Worm (Caenorhabditis elegans) whole organism, young adult: Measurements from ENCODE around the gene Y41C4A.11.

Experiments used
- B0019.2 ChIP-seq: fragments of 200-800 bp; sonication (Bioruptor generic); conservative IDR thresholded peaks from 2 replicates; pipeline ENCODE4 v1.3.6; 2022; ENCODE audit warnings: missing genetic modification reagents, missing genetic modification characterization, missing compliant biosample characterization
- C06A6.2 ChIP-seq: fragments of 200-800 bp; sonication (Bioruptor generic); conservative IDR thresholded peaks from 2 replicates; pipeline ENCODE4 v1.3.6; 2022; ENCODE audit warnings: missing genetic modification characterization, missing compliant biosample characterization
- D2030.7 ChIP-seq: fragments of 200-800 bp; sonication (Bioruptor generic); IDR thresholded peaks from 2 replicates; pipeline ENCODE4 v1.3.6; 2022; ENCODE audit warnings: missing genetic modification reagents, missing genetic modification characterization, missing compliant biosample characterization
- F23B12.7 ChIP-seq: sonication (generic microtip); optimal IDR thresholded peaks from 2 replicates; lab custom pipeline; 2017; ENCODE audit warnings: missing genetic modification characterization, mild to moderate bottlenecking, missing compliant biosample characterization, antibody characterized with exemption, moderate library complexity; ENCODE audit not compliant: insufficient read depth
- F49E8.2 ChIP-seq: sonication (generic microtip); optimal IDR thresholded peaks from 3 replicates; lab custom pipeline; 2017; ENCODE audit warnings: missing genetic modification characterization, mild to moderate bottlenecking, missing compliant biosample characterization, antibody characterized with exemption, moderate library complexity; ENCODE audit not compliant: insufficient read depth
- F57A8.1 ChIP-seq: fragments of 200-800 bp; sonication (Bioruptor generic); optimal IDR thresholded peaks from 2 replicates; lab custom pipeline; 2018; ENCODE audit warnings: mild to moderate bottlenecking, missing genetic modification characterization, moderate library complexity, missing compliant biosample characterization
- Y53F4B.3 ChIP-seq: fragments of 200-800 bp; sonication (Bioruptor generic); IDR thresholded peaks from 2 replicates; pipeline ENCODE4 v1.3.6; 2022; ENCODE audit warnings: missing genetic modification reagents, missing genetic modification characterization, missing compliant biosample characterization
- Y53G8AR.9 ChIP-seq: fragments of 200-800 bp; sonication (Bioruptor generic); conservative IDR thresholded peaks from 2 replicates; pipeline ENCODE4 v1.3.6; 2022; ENCODE audit warnings: missing genetic modification reagents, missing genetic modification characterization, missing compliant biosample characterization
- Y67H2A.10 ChIP-seq: fragments of 200-800 bp; sonication (Bioruptor generic); conservative IDR thresholded peaks from 2 replicates; pipeline ENCODE4 v1.3.6; 2022; ENCODE audit warnings: missing genetic modification reagents, missing genetic modification characterization, missing compliant biosample characterization
- Y79H2A.3 ChIP-seq: fragments of 200-800 bp; sonication (Bioruptor generic); conservative IDR thresholded peaks from 2 replicates; pipeline ENCODE4 v1.3.6; 2022; ENCODE audit warnings: missing genetic modification reagents, missing genetic modification characterization, missing compliant biosample characterization
- ZK185.1 ChIP-seq: sonication (generic microtip); optimal IDR thresholded peaks from 2 replicates; lab custom pipeline; 2016; ENCODE audit warnings: mild to moderate bottlenecking, missing genetic modification characterization, missing compliant biosample characterization; ENCODE audit not compliant: poor library complexity, severe bottlenecking
- ama-1 ChIP-seq, 3 experiments: fragments of 150-350 bp in 1 of 3; sonication (generic microtip) in 2 of 3; optimal IDR thresholded peaks; 2 replicates each; lab custom pipeline; 2014 to 2018; ENCODE audit warnings: missing biosample characterization in 2 of 3, missing genetic modification characterization in 2 of 3, missing genetic modification reagents in 2 of 3
- cebp-1 ChIP-seq, 2 experiments: fragments of 200-800 bp in 1 of 2; sonication (Bioruptor generic) in 1 of 2; sonication (generic microtip) in 1 of 2; IDR thresholded peaks in 1 of 2; optimal IDR thresholded peaks in 1 of 2; 2 replicates each; pipeline versions ENCODE4 v1.3.6 to Lab custom; 2017 to 2022; ENCODE audit warnings: missing compliant biosample characterization in 2 of 2, missing genetic modification characterization in 2 of 2, mild to moderate bottlenecking in 1 of 2, missing genetic modification reagents in 1 of 2, moderate library complexity in 1 of 2
- ceh-27 ChIP-seq: fragments of 200-800 bp; sonication (Bioruptor generic); optimal IDR thresholded peaks from 2 replicates; lab custom pipeline; 2018; ENCODE audit warnings: mild to moderate bottlenecking, missing genetic modification characterization, moderate library complexity, missing compliant biosample characterization
- ceh-58 ChIP-seq: fragments of 200-800 bp; sonication (Bioruptor generic); IDR thresholded peaks from 2 replicates; pipeline ENCODE4 v1.3.6; 2022; ENCODE audit warnings: missing genetic modification characterization, missing compliant biosample characterization
- ceh-91 ChIP-seq: fragments of 200-800 bp; sonication (Bioruptor generic); IDR thresholded peaks from 2 replicates; pipeline ENCODE4 v1.3.6; 2022; ENCODE audit warnings: missing genetic modification reagents, missing genetic modification characterization, missing compliant biosample characterization
- efl-1 ChIP-seq: fragments of 150-350 bp; optimal IDR thresholded peaks from 2 replicates; lab custom pipeline; 2014; ENCODE audit warnings: missing biosample characterization, missing genetic modification reagents, missing genetic modification characterization
- ekl-4 ChIP-seq: fragments of 200-800 bp; sonication (Bioruptor generic); IDR thresholded peaks from 2 replicates; pipeline ENCODE4 v1.3.6; 2022; ENCODE audit warnings: missing genetic modification reagents, missing genetic modification characterization, missing compliant biosample characterization
- gei-17 ChIP-seq: fragments of 200-800 bp; sonication (Bioruptor generic); optimal IDR thresholded peaks from 2 replicates; lab custom pipeline; 2018; ENCODE audit warnings: mild to moderate bottlenecking, missing genetic modification characterization, missing compliant biosample characterization
- him-1 ChIP-seq: sonication (generic microtip); optimal IDR thresholded peaks from 2 replicates; lab custom pipeline; 2016; ENCODE audit warnings: missing genotype, missing genetic modification reagents, missing genetic modification characterization, missing compliant biosample characterization
- hmg-1.2 ChIP-seq: fragments of 200-800 bp; sonication (Bioruptor generic); IDR thresholded peaks from 2 replicates; pipeline ENCODE4 v1.3.6; 2022; ENCODE audit warnings: missing genetic modification reagents, missing genetic modification characterization, missing compliant biosample characterization
- lin-35 ChIP-seq, 3 experiments: fragments of 150-350 bp in 2 of 3; sonication (generic microtip) in 1 of 3; optimal IDR thresholded peaks; 2 replicates each; lab custom pipeline; 2014 to 2018; ENCODE audit warnings: missing biosample characterization in 3 of 3, missing genetic modification characterization in 3 of 3, missing genetic modification reagents in 3 of 3
- lin-54 ChIP-seq: fragments of 200-800 bp; sonication (Bioruptor generic); optimal IDR thresholded peaks from 2 replicates; lab custom pipeline; 2018; ENCODE audit warnings: mild to moderate bottlenecking, missing genetic modification characterization, missing compliant biosample characterization
- lsl-1 ChIP-seq: fragments of 200-800 bp; sonication (Bioruptor generic); optimal IDR thresholded peaks from 2 replicates; lab custom pipeline; 2018; ENCODE audit warnings: mild to moderate bottlenecking, missing genetic modification characterization, moderate library complexity, missing compliant biosample characterization
- madf-6 ChIP-seq: fragments of 200-800 bp; sonication (Bioruptor generic); IDR thresholded peaks from 2 replicates; pipeline ENCODE4 v1.3.6; 2022; ENCODE audit warnings: missing genetic modification reagents, missing genetic modification characterization, missing compliant biosample characterization
- mcd-1 ChIP-seq: fragments of 200-800 bp; sonication (Bioruptor generic); IDR thresholded peaks from 2 replicates; pipeline ENCODE4 v1.3.6; 2022; ENCODE audit warnings: missing genetic modification reagents, missing genetic modification characterization, missing compliant biosample characterization
- nfya-1 ChIP-seq: sonication (generic microtip); optimal IDR thresholded peaks from 2 replicates; lab custom pipeline; 2017; ENCODE audit warnings: antibody characterized with exemption, missing compliant biosample characterization, missing genetic modification characterization, borderline replicate concordance; ENCODE audit not compliant: insufficient read depth
- nfyb-1 ChIP-seq: fragments of 200-800 bp; sonication (Bioruptor generic); IDR thresholded peaks from 2 replicates; pipeline ENCODE4 v1.3.6; 2022; ENCODE audit warnings: missing genetic modification reagents, missing genetic modification characterization, missing compliant biosample characterization
- nhr-179 ChIP-seq: sonication (generic microtip); optimal IDR thresholded peaks from 2 replicates; lab custom pipeline; 2016; ENCODE audit warnings: mild to moderate bottlenecking, missing genetic modification characterization, missing compliant biosample characterization
- rcor-1 ChIP-seq: fragments of 200-800 bp; sonication (Bioruptor generic); IDR thresholded peaks from 2 replicates; pipeline ENCODE4 v1.3.6; 2022; ENCODE audit warnings: missing genetic modification reagents, missing genetic modification characterization, missing compliant biosample characterization
- rec-8 ChIP-seq, 2 experiments: sonication (generic microtip); optimal IDR thresholded peaks; 2 replicates each; lab custom pipeline; 2016; ENCODE audit warnings: mild to moderate bottlenecking in 2 of 2, missing genetic modification characterization in 2 of 2, missing genetic modification reagents in 2 of 2, missing genotype in 2 of 2, missing biosample characterization in 1 of 2, missing compliant biosample characterization in 1 of 2, moderate library complexity in 1 of 2
- rpc-1 ChIP-seq, 2 experiments: fragments of 150-350 bp in 1 of 2; sonication (generic microtip) in 1 of 2; optimal IDR thresholded peaks; 2 replicates each; lab custom pipeline; 2014 to 2018; ENCODE audit warnings: missing biosample characterization in 1 of 2, missing genetic modification characterization in 1 of 2, missing genetic modification reagents in 1 of 2, missing genotype in 1 of 2
- sea-2 ChIP-seq: fragments of 200-800 bp; sonication (Bioruptor generic); IDR thresholded peaks from 2 replicates; pipeline ENCODE4 v1.3.6; 2022; ENCODE audit warnings: missing genetic modification characterization, missing compliant biosample characterization
- snpc-1.1 ChIP-seq: sonication (generic microtip); optimal IDR thresholded peaks from 2 replicates; lab custom pipeline; 2017; ENCODE audit warnings: missing genetic modification characterization, mild to moderate bottlenecking, missing compliant biosample characterization, antibody characterized with exemption, moderate library complexity, missing genotype, missing genetic modification reagents; ENCODE audit not compliant: insufficient read depth
- snpc-1.3 ChIP-seq: sonication (generic microtip); optimal IDR thresholded peaks from 2 replicates; lab custom pipeline; 2017; ENCODE audit warnings: missing genetic modification characterization, mild to moderate bottlenecking, missing compliant biosample characterization, antibody characterized with exemption, moderate library complexity, missing genotype, missing genetic modification reagents; ENCODE audit not compliant: insufficient read depth
- snpc-3.4 ChIP-seq: sonication (generic microtip); optimal IDR thresholded peaks from 2 replicates; lab custom pipeline; 2017; ENCODE audit warnings: missing genetic modification characterization, mild to moderate bottlenecking, missing compliant biosample characterization, antibody characterized with exemption, moderate library complexity, missing genotype, missing genetic modification reagents
- snpc-4 ChIP-seq, 5 experiments: fragments of 150-350 bp in 1 of 5; sonication (generic microtip) in 4 of 5; optimal IDR thresholded peaks; 2 replicates each; lab custom pipeline; 2014 to 2018; ENCODE audit warnings: missing genetic modification characterization in 5 of 5, missing biosample characterization in 3 of 5, antibody characterized with exemption in 2 of 5, mild to moderate bottlenecking in 2 of 5, missing compliant biosample characterization in 2 of 5, missing genotype in 2 of 5, moderate library complexity in 2 of 5, missing genetic modification reagents in 1 of 5
- somi-1 ChIP-seq: fragments of 200-800 bp; sonication (Bioruptor generic); optimal IDR thresholded peaks from 2 replicates; lab custom pipeline; 2018; ENCODE audit warnings: mild to moderate bottlenecking, missing genetic modification characterization, missing compliant biosample characterization
- tbp1 ChIP-seq: fragments of 200-800 bp; sonication (Bioruptor generic); optimal IDR thresholded peaks from 2 replicates; lab custom pipeline; 2018; ENCODE audit warnings: mild to moderate bottlenecking, missing genetic modification characterization, missing compliant biosample characterization
- unc-130 ChIP-seq: sonication (generic microtip); optimal IDR thresholded peaks from 2 replicates; lab custom pipeline; 2016; ENCODE audit warnings: missing genetic modification reagents, missing genetic modification characterization, missing compliant biosample characterization
- ztf-18 ChIP-seq: sonication (generic microtip); optimal IDR thresholded peaks from 2 replicates; lab custom pipeline; 2016; ENCODE audit warnings: missing genotype, mild to moderate bottlenecking, missing genetic modification characterization, missing compliant biosample characterization
- ztf-25 ChIP-seq: fragments of 200-800 bp; sonication (Bioruptor generic); IDR thresholded peaks from 2 replicates; pipeline ENCODE4 v1.3.6; 2022; ENCODE audit warnings: missing genetic modification reagents, missing genetic modification characterization, missing compliant biosample characterization
- ztf-28 ChIP-seq: fragments of 200-800 bp; sonication (Bioruptor generic); IDR thresholded peaks from 2 replicates; pipeline ENCODE4 v1.3.6; 2022; ENCODE audit warnings: missing genetic modification reagents, missing genetic modification characterization, missing compliant biosample characterization

Y41C4A.11 gene

DNA sequence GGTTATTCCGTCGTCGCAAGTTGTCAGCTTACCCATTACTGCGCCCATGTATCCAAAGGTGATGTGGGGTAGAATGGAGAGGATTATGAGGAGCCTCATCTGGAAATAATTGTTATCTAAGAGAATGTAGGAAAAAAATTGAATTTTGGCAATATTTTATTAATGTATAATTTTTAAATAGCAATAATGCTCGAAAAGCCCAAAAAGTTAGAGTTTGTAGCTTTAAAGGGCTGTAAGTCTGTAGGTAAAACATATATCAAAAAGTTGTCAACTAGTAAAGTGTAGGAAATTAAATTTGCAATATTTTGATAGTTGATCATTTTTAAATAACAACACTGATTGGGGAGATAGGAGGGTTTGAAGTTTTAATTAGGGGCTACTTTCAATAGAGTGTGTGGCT, 10.9 kb upstream of the Y41C4A.11 start, which contains the start of gene Y41C4A.8:
Y41C4A.8 (minus strand) TSS at position 101 of the 400 bp plus-strand sequence.
- no peak for TF ChIP-seq F57A8.1
- TF ChIP-seq unc-130 (GFP tag; lab: Kevin White, UChicago), result no peak
- TF ChIP-seq Y79H2A.3 (GFP tag; lab: Robert Waterston, UW), result no peak
- no peak for TF ChIP-seq Y53F4B.3
- TF ChIP-seq ceh-58 (GFP tag; lab: Robert Waterston, UW), result no peak
- TF ChIP-seq C06A6.2 (GFP tag; lab: Robert Waterston, UW), result no peak
- TF ChIP-seq ama-1 (optimal IDR thresholded peaks at IDR 0.05; lab: Kevin White, UChicago), result no peak
- TF ChIP-seq ama-1 (GFP tag; optimal IDR thresholded peaks at IDR 0.05; lab: Kevin White, UChicago), result no peak
- no peak for TF ChIP-seq ztf-25
- no peak for TF ChIP-seq somi-1 (GFP tag; lab: Kevin White, UChicago)
- TF ChIP-seq ZK185.1 (tag; lab: Kevin White, UChicago), result no peak
- no peak for TF ChIP-seq ceh-91
- no peak for TF ChIP-seq ceh-27 (GFP tag; lab: Kevin White, UChicago)
- no peak for TF ChIP-seq lin-54 (GFP tag; lab: Kevin White, UChicago)
- TF ChIP-seq efl-1, result no peak
- no peak for TF ChIP-seq B0019.2 (GFP tag; lab: Robert Waterston, UW)
- TF ChIP-seq ztf-28 (GFP tag; lab: Robert Waterston, UW), result no peak
- no peak for TF ChIP-seq nhr-179 (tag; lab: Kevin White, UChicago)
- no peak for TF ChIP-seq nfyb-1

DNA sequence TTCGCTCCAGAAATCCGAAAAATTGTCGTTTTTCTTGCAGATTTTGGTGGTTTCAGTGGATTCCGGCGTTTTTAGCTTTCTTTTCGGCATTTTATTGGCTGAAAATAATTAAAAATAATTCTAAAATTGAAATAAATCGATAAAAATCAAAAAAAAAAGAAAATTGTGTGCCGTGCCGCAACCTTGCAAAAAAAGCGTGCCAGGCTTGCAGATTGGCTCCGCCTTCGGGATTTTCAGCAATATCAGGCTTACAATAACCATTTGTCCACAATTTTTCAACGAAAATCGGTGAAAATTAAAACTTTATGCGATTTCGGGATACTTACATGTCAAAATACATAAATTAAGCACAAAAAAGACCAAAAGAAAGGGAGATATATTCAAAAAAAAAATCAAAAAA, 1.1 kb upstream of the Y41C4A.11 start, which contains the start of gene Y41C4A.9:
Y41C4A.9 (minus strand) TSS at position 98 of the 400 bp plus-strand sequence.
- TF ChIP-seq C06A6.2 (GFP tag; lab: Robert Waterston, UW) (no peak), sea-2 (GFP tag; lab: Robert Waterston, UW) (no peak), cebp-1 (GFP tag; IDR thresholded peaks at IDR 0.05; lab: Robert Waterston, UW) (no peak), cebp-1 (tag; optimal IDR thresholded peaks at IDR 0.05; lab: Kevin White, UChicago) (peak; percentile 44), lsl-1 (GFP tag; lab: Kevin White, UChicago) (peak; percentile 18), F23B12.7 (tag; lab: Kevin White, UChicago) (peak; percentile 4), rec-8 (tag; optimal IDR thresholded peaks at IDR 0.05; lab: Kevin White, UChicago) (peak in 1 of 2 experiments; percentile 1), Y67H2A.10 (GFP tag; lab: Robert Waterston, UW) (no peak), Y53G8AR.9 (GFP tag; lab: Robert Waterston, UW) (0 out of 2 replicates have a peak, but pooled peaks have one; percentile 54), rcor-1 (GFP tag; lab: Robert Waterston, UW) (0 out of 2 replicates have a peak, but pooled peaks have one; percentile 18), rpc-1 (optimal IDR thresholded peaks at IDR 0.05; lab: Kevin White, UChicago) (peak; percentile 2), rpc-1 (tag; optimal IDR thresholded peaks at IDR 0.05; lab: Kevin White, UChicago) (no peak), tbp1 (GFP tag; lab: Kevin White, UChicago) (peak; percentile 22), nfya-1 (tag; lab: Kevin White, UChicago) (no peak), gei-17 (GFP tag; lab: Kevin White, UChicago) (no peak), lin-54 (GFP tag; lab: Kevin White, UChicago) (peak; percentile 62), ztf-28 (GFP tag; lab: Robert Waterston, UW) (0 out of 2 replicates have a peak, but pooled peaks have one; percentile 19), ekl-4 (GFP tag; lab: Robert Waterston, UW) (no peak; the same call in 1 of the 2 replicates), lin-35 (GFP tag; optimal IDR thresholded peaks at IDR 0.05; lab: Kevin White, UChicago) (peak in 1 of 3 experiments; percentile 17), D2030.7 (GFP tag; lab: Robert Waterston, UW) (peak; percentile 42; the same call in 1 of the 2 replicates), madf-6 (GFP tag; lab: Robert Waterston, UW) (peak; percentile 58), snpc-4 (GFP tag; optimal IDR thresholded peaks at IDR 0.05; lab: Kevin White, UChicago) (peak; percentile 27), snpc-4 (tag; optimal IDR thresholded peaks at IDR 0.05; lab: Kevin White, UChicago) (peak in 1 of 4 experiments; percentile 9), snpc-1.1 (peak; percentile 42), hmg-1.2 (GFP tag; lab: Robert Waterston, UW) (peak; percentile 13; the same call in 1 of the 2 replicates), snpc-3.4 (tag; lab: Kevin White, UChicago) (peak; percentile 79), ztf-18 (tag; lab: Kevin White, UChicago) (no peak), F49E8.2 (tag; lab: Kevin White, UChicago) (peak; percentile 15), mcd-1 (GFP tag; lab: Robert Waterston, UW) (peak; percentile 69), snpc-1.3 (tag; lab: Kevin White, UChicago) (peak; percentile 40), him-1 (tag; lab: Kevin White, UChicago) (peak; percentile 26)
